Fruit fly (Drosophila melanogaster): ENCODE data around the gene CG31650.

DNA sequence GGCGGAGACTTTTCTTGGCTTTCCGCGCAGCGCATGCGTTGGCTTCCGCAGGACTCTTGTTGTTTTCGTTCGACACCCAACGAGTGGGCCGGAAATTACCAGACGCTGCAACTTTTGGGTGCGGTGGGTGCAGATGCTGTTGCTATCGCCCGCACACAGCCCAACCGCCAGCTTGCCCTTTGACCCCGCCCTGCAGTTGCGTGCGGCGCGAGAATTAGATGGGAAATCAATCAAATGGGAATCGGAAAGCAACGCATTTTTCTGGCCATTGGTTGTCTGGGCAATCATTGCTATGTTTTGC, 39.1 kb downstream of the CG31650 start:
- TF ChIP-seq psq (optimal IDR thresholded peaks at IDR 0.05) (no peak), h (optimal IDR thresholded peaks at IDR 0.05) (no peak), ttk (optimal IDR thresholded peaks at IDR 0.05) (no peak), insv (optimal IDR thresholded peaks at IDR 0.05) (no peak), Sin3A (optimal IDR thresholded peaks at IDR 0.05) (no peak), Myc (optimal IDR thresholded peaks at IDR 0.05) (no peak)
